Worm (Caenorhabditis elegans): ENCODE measurements around the gene lis-1.

DNA sequence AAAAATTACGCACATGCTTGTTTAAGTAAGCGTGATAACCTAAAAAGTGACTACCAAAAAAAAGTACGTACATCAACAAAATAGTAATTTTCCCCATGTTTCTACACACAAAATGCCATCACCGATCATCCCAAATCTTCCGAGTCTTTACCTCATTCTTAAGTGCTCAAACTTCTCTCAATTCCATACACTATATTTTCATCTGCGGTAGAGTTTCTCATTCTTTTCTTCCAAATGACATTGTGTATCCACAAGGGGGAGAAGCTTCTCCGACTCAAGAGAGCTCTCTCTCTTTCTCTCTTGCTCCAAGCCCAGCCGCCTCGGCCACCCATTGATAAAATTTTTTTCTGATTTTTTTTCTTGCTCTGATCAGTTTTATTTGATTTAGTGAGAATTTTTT is 33.0 kb upstream of the lis-1 start, which contains the start of gene myo-6:
- TF ChIP-seq nfya-2 (GFP tag; IDR thresholded peaks at IDR 0.05): no peak
- TF ChIP-seq ceh-91 (GFP tag; IDR thresholded peaks at IDR 0.05): no peak
- TF ChIP-seq mcd-1 (GFP tag; IDR thresholded peaks at IDR 0.05): no peak
- no peak for TF ChIP-seq ztf-22 (GFP tag; optimal IDR thresholded peaks at IDR 0.05)
- TF ChIP-seq lin-35 (GFP tag; optimal IDR thresholded peaks at IDR 0.05): no peak
- no peak for TF ChIP-seq rcor-1 (GFP tag; IDR thresholded peaks at IDR 0.05)
- no peak for TF ChIP-seq unc-62 (GFP tag; optimal IDR thresholded peaks at IDR 0.05)
- TF ChIP-seq lag-1 (GFP tag; IDR thresholded peaks at IDR 0.05): no peak
- TF ChIP-seq F10E7.11 (tag; optimal IDR thresholded peaks at IDR 0.05): no peak
- TF ChIP-seq K12H6.12 (tag; optimal IDR thresholded peaks at IDR 0.05): no peak
- TF ChIP-seq aptf-2 (GFP tag; conservative IDR thresholded peaks at IDR 0.05): no peak
- TF ChIP-seq ets-4 (GFP tag; optimal IDR thresholded peaks at IDR 0.05): no peak
